Worm (Caenorhabditis elegans) whole organism, early embryonic: ENCODE results near the gene B0303.4.

Experiments used
- B0310.2 ChIP-seq: sonication (generic microtip); optimal IDR thresholded peaks from 2 replicates; lab custom pipeline; 2016; ENCODE audit warnings: mild to moderate bottlenecking, missing genetic modification characterization, missing compliant biosample characterization
- F13C5.2 ChIP-seq: sonication (generic microtip); optimal IDR thresholded peaks from 2 replicates; lab custom pipeline; 2017; ENCODE audit warnings: mild to moderate bottlenecking, missing genetic modification characterization, inconsistent platforms, missing compliant biosample characterization
- aly-1 ChIP-seq: sonication (generic microtip); optimal IDR thresholded peaks from 2 replicates; lab custom pipeline; 2016; ENCODE audit warnings: missing genetic modification characterization, missing compliant biosample characterization
- ama-1 ChIP-seq: fragments of 150-350 bp; optimal IDR thresholded peaks from 2 replicates; lab custom pipeline; 2014
- ceh-13 ChIP-seq: fragments of 200-800 bp; sonication (Bioruptor generic); optimal IDR thresholded peaks from 2 replicates; lab custom pipeline; 2018; ENCODE audit warnings: mild to moderate bottlenecking, missing genetic modification characterization, missing compliant biosample characterization
- ceh-36 ChIP-seq: sonication (generic microtip); optimal IDR thresholded peaks from 2 replicates; lab custom pipeline; 2016; ENCODE audit warnings: missing genetic modification characterization, inconsistent platforms, missing compliant biosample characterization
- ets-7 ChIP-seq: sonication (generic microtip); optimal IDR thresholded peaks from 2 replicates; lab custom pipeline; 2016; ENCODE audit warnings: missing genotype, missing genetic modification characterization, missing compliant biosample characterization
- flt-1 ChIP-seq: fragments of 200-800 bp; sonication (Bioruptor generic); IDR thresholded peaks from 2 replicates; pipeline ENCODE4 v1.3.6; 2022; ENCODE audit warnings: missing genetic modification characterization, missing compliant biosample characterization
- hmbx-1 ChIP-seq: sonication (generic microtip); optimal IDR thresholded peaks from 2 replicates; lab custom pipeline; 2016; ENCODE audit warnings: mild to moderate bottlenecking, missing genetic modification characterization, missing compliant biosample characterization
- hmg-4 ChIP-seq: fragments of 200-800 bp; sonication (Bioruptor generic); optimal IDR thresholded peaks from 2 replicates; lab custom pipeline; 2018; ENCODE audit warnings: mild to moderate bottlenecking, missing genetic modification characterization, missing compliant biosample characterization
- hnd-1 ChIP-seq: sonication (generic microtip); optimal IDR thresholded peaks from 2 replicates; lab custom pipeline; 2016; ENCODE audit warnings: missing genetic modification characterization, missing compliant biosample characterization
- pes-1 ChIP-seq: fragments of 200-800 bp; sonication (Bioruptor generic); IDR thresholded peaks from 2 replicates; pipeline ENCODE4 v1.3.6; 2022; ENCODE audit warnings: missing genetic modification reagents, missing genetic modification characterization, missing compliant biosample characterization
- scrt-1 ChIP-seq: fragments of 200-800 bp; sonication (Bioruptor generic); IDR thresholded peaks from 2 replicates; pipeline ENCODE4 v1.3.6; 2022; ENCODE audit warnings: missing genetic modification characterization, missing compliant biosample characterization
- sea-1 ChIP-seq: fragments of 200-800 bp; sonication (Bioruptor generic); conservative IDR thresholded peaks from 2 replicates; pipeline ENCODE4 v1.3.6; 2022; ENCODE audit warnings: missing genetic modification characterization, missing compliant biosample characterization
- tbx-11 ChIP-seq: fragments of 200-800 bp; sonication (Bioruptor generic); IDR thresholded peaks from 2 replicates; pipeline ENCODE4 v1.3.6; 2022; ENCODE audit warnings: missing genetic modification characterization, missing compliant biosample characterization
- tbx-37 ChIP-seq: fragments of 200-800 bp; sonication (Bioruptor generic); conservative IDR thresholded peaks from 2 replicates; pipeline ENCODE4 v1.3.6; 2022; ENCODE audit warnings: missing genetic modification reagents, missing genetic modification characterization, missing compliant biosample characterization
- tra-4 ChIP-seq: sonication (generic microtip); optimal IDR thresholded peaks from 2 replicates; lab custom pipeline; 2017; ENCODE audit warnings: missing genetic modification characterization, missing compliant biosample characterization

Gene B0303.4

DNA sequence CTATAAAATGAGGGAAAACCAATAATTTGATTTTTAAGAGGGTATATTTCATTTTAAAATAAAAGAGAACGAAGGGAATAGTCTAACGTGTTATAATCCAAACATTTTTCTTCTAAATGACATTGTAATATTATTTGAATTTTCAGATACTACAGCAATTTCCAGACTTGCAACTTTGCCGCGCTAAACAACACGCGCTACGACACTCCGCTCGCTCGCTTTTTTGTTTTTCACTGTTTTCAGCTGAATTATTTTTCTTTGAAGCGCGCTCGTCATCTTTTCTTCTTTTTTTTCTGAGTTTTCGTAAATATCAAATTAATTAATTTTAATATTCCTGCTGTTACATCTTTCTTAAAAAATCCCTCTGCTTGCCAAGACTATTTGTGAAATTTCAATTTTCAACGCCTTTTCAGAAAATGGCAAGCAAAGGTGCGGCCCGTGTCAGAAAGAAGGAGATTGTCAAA lies 27.6 kb downstream of the B0303.4 start, which contains the start of gene mrpl-11:
Gene mrpl-11, plus strand, starts transcription at position 414 of the 464 bp plus-strand sequence.
- TF ChIP-seq flt-1 (no peak), pes-1 (GFP tag; lab: Robert Waterston, UW) (no peak), tra-4 (tag; lab: Kevin White, UChicago) (no peak), F13C5.2 (tag; lab: Kevin White, UChicago) (no peak), ceh-36 (tag; lab: Kevin White, UChicago) (no peak), hnd-1 (no peak), aly-1 (tag; lab: Kevin White, UChicago) (no peak), ama-1 (lab: Kevin White, UChicago) (no peak), scrt-1 (no peak), tbx-37 (GFP tag; lab: Robert Waterston, UW) (no peak), ets-7 (tag; lab: Kevin White, UChicago) (no peak), hmbx-1 (tag; lab: Kevin White, UChicago) (no peak), tbx-11 (GFP tag; lab: Robert Waterston, UW) (no peak), ceh-13 (GFP tag; lab: Kevin White, UChicago) (no peak), hmg-4 (GFP tag; lab: Kevin White, UChicago) (no peak)

DNA sequence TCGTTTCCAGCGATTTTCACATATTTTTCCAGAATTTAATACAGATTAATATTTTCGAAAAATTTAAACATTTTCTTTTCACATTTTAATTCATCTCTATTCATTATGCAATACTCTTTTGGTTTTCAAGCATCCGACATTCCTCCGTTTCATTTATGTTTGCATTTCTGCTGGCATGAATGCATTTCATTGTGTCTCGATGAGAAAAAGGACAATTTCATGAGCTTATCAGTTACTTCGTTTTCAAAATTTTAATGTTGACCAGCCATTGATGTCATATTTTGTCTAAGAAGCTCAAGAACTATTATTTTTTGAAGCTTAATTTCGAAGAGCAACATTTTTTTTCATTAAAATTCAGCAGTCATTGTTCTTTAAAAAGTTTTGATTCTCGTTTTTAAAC lies 28.9 kb downstream of the B0303.4 start:
- no peak for TF ChIP-seq ceh-36 (tag; lab: Kevin White, UChicago)
- TF ChIP-seq scrt-1, result no peak
- no peak for TF ChIP-seq sea-1 (GFP tag; lab: Robert Waterston, UW)
- no peak for TF ChIP-seq flt-1
- no peak for TF ChIP-seq tbx-37 (GFP tag; lab: Robert Waterston, UW)
- TF ChIP-seq ama-1 (lab: Kevin White, UChicago), result no peak
- TF ChIP-seq F13C5.2 (tag; lab: Kevin White, UChicago), result no peak
- no peak for TF ChIP-seq hmg-4 (GFP tag; lab: Kevin White, UChicago)

ce11 chrIII:8719105-8719504 lies 29.5 kb downstream of the B0303.4 start:
- no peak for TF ChIP-seq ama-1 (lab: Kevin White, UChicago)
- no peak for TF ChIP-seq ets-7 (tag; lab: Kevin White, UChicago)
- TF ChIP-seq tbx-37 (GFP tag; lab: Robert Waterston, UW), result no peak
- TF ChIP-seq aly-1 (tag; lab: Kevin White, UChicago), result no peak
- TF ChIP-seq scrt-1, result no peak
- TF ChIP-seq pes-1 (GFP tag; lab: Robert Waterston, UW), result no peak
- TF ChIP-seq B0310.2, result no peak
- TF ChIP-seq ceh-36 (tag; lab: Kevin White, UChicago), result no peak
- TF ChIP-seq flt-1, result no peak
- TF ChIP-seq hmbx-1 (tag; lab: Kevin White, UChicago), result no peak
- no peak for TF ChIP-seq F13C5.2 (tag; lab: Kevin White, UChicago)
- no peak for TF ChIP-seq tbx-11 (GFP tag; lab: Robert Waterston, UW)
- no peak for TF ChIP-seq hmg-4 (GFP tag; lab: Kevin White, UChicago)
- no peak for TF ChIP-seq tra-4 (tag; lab: Kevin White, UChicago)
- no peak for TF ChIP-seq hnd-1
- no peak for TF ChIP-seq sea-1 (GFP tag; lab: Robert Waterston, UW)
- TF ChIP-seq ceh-13 (GFP tag; lab: Kevin White, UChicago), result no peak

DNA sequence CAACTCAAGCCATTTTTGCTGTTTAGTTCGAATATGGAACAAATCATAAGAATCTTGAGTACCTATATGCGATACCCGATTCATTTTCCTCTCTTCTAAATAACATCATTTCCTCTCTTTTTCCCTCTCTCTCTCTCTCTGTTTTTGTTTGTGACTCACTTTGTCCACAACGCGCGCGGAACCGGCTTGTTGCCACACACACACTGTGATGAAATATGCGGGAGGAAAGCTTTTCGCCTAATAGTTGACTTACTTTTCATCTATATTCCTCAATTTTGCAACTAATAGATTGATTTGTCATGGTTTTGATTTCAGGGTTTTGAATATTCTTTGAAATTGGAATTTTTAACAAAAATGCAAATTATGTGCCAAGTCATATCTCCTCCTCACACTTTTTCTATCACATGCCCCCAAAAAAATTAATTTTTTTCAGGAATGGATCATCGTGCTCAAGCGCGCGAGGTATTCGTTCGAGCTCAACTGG lies 30.2 kb downstream of the B0303.4 start, which contains the start of gene hipr-1:
Gene hipr-1, plus strand, starts transcription at position 434 of the 484 bp plus-strand sequence.
- no peak for TF ChIP-seq hnd-1
- no peak for TF ChIP-seq flt-1
- TF ChIP-seq hmg-4 (GFP tag; lab: Kevin White, UChicago), result no peak
- TF ChIP-seq ceh-36 (tag; lab: Kevin White, UChicago), result no peak
- no peak for TF ChIP-seq scrt-1
- TF ChIP-seq ama-1 (lab: Kevin White, UChicago), result no peak
- no peak for TF ChIP-seq tra-4 (tag; lab: Kevin White, UChicago)
- no peak for TF ChIP-seq pes-1 (GFP tag; lab: Robert Waterston, UW)
- TF ChIP-seq sea-1 (GFP tag; lab: Robert Waterston, UW), result no peak
- no peak for TF ChIP-seq ceh-13 (GFP tag; lab: Kevin White, UChicago)

- TF ChIP-seq ceh-13 (GFP tag; lab: Kevin White, UChicago) (no peak), tra-4 (tag; lab: Kevin White, UChicago) (no peak), ets-7 (tag; lab: Kevin White, UChicago) (no peak), aly-1 (tag; lab: Kevin White, UChicago) (no peak), hnd-1 (no peak), hmg-4 (GFP tag; lab: Kevin White, UChicago) (no peak), sea-1 (GFP tag; lab: Robert Waterston, UW) (no peak), scrt-1 (no peak), ama-1 (lab: Kevin White, UChicago) (no peak), B0310.2 (no peak)
Observed at ce11 chrIII:8725224-8725623, 35.6 kb downstream of the B0303.4 start.

DNA sequence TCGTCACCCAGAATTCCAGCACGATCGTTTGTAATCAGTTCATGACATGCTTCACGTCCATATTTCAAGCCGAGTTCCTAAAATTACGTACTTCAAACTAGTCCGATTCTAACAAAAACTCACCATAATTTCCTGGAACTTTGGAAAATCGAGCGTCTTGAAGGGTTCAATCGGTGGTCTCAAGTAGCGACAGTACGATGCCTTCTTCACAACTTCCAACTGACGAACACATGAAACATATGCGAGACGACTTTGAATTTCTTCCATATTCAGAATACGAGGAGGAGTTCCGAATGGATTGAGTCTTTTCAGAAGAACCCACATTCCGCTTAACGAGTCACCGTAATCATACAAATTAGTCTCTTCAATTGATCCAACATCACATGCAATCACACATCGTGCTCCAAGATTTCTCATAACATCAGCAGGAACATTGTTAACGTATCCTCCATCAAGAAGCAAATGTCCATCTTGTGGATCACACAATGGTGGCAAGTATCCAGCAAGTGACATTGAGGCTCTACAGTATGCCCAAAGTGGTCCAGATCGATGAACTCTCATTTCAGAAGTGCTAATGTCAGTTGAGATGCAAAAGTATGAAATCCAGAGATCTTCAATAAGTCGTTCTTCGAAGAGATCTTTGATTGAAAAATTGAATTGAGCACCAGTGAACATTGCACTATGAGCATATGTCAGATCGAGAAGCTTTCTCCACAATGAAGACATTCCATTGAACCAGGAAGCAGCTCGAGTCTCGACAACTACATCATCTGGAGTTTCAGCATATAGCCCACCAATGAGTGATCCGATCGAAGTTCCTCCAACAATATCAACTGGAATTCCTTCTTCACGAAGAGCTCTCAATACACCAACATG lies 36.6 kb downstream of the B0303.4 start:
- TF ChIP-seq aly-1 (tag; lab: Kevin White, UChicago) (no peak), sea-1 (GFP tag; lab: Robert Waterston, UW) (no peak), B0310.2 (no peak), ets-7 (tag; lab: Kevin White, UChicago) (no peak), ceh-13 (GFP tag; lab: Kevin White, UChicago) (no peak), ama-1 (lab: Kevin White, UChicago) (no peak), flt-1 (no peak), hnd-1 (no peak), scrt-1 (no peak), hmbx-1 (tag; lab: Kevin White, UChicago) (no peak), tbx-37 (GFP tag; lab: Robert Waterston, UW) (no peak), F13C5.2 (tag; lab: Kevin White, UChicago) (no peak), hmg-4 (GFP tag; lab: Kevin White, UChicago) (no peak), ceh-36 (tag; lab: Kevin White, UChicago) (no peak), pes-1 (GFP tag; lab: Robert Waterston, UW) (no peak), tra-4 (tag; lab: Kevin White, UChicago) (no peak), tbx-11 (GFP tag; lab: Robert Waterston, UW) (no peak)
